Fruit fly (Drosophila melanogaster): ENCODE data around the gene CG13713.

Gene CG13713

DNA sequence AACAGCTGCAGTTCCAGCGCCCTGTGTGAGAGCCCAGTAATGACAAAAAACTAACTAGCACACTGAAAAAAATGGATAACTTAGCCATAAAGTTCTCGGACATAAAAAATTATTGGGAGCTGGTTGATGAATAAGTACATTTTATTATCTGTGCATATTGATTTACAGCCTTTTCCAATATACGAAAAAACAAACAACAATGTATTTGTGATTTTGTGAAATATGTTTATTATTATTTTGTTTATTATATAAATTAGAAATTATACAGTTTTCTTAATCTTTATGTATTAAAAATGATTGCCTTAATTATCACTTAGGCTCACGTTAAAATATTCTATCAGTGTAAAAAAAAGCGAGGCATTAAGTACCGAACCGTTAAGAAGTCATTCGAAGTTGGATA is 5.6 kb upstream of the CG13713 start (continued):
- no peak for TF ChIP-seq tup (GFP tag; optimal IDR thresholded peaks at IDR 0.05)
- TF ChIP-seq CG9797 (GFP tag; optimal IDR thresholded peaks at IDR 0.05) = no peak
- TF ChIP-seq chn (GFP tag; optimal IDR thresholded peaks at IDR 0.05) = no peak
- TF ChIP-seq vvl (GFP tag; IDR thresholded peaks at IDR 0.05) = no peak
- TF ChIP-seq CG12299 (tag; optimal IDR thresholded peaks at IDR 0.05) = no peak
- no peak for TF ChIP-seq HmgD (GFP tag; optimal IDR thresholded peaks at IDR 0.05)
- no peak for TF ChIP-seq ems (GFP tag; optimal IDR thresholded peaks at IDR 0.05)
- TF ChIP-seq Oli (tag; optimal IDR thresholded peaks at IDR 0.05) = peak; percentile 50
- no peak for TF ChIP-seq MTF-1 (GFP tag; optimal IDR thresholded peaks at IDR 0.05; ENCODE audit: borderline replicate concordance)
- TF ChIP-seq zfh1 (GFP tag; IDR thresholded peaks at IDR 0.05) = no peak
- no peak for TF ChIP-seq CG11085 (GFP tag; IDR thresholded peaks at IDR 0.05)
- TF ChIP-seq p53 (GFP tag; optimal IDR thresholded peaks at IDR 0.05) = no peak
- no peak for TF ChIP-seq CG7963 (GFP tag; IDR thresholded peaks at IDR 0.05; ENCODE audit: partially characterized antibody)
- TF ChIP-seq NfI (GFP tag; optimal IDR thresholded peaks at IDR 0.05) = no peak
- peak; percentile 48 for TF ChIP-seq CG10267 (tag; optimal IDR thresholded peaks at IDR 0.05)
- no peak for TF ChIP-seq CG31388 (GFP tag; optimal IDR thresholded peaks at IDR 0.05)
- no peak for TF ChIP-seq inv (GFP tag; IDR thresholded peaks at IDR 0.05; ENCODE audit: partially characterized antibody)
- TF ChIP-seq ase (GFP tag; IDR thresholded peaks at IDR 0.05) = no peak
- peak; percentile 23 for TF ChIP-seq ewg (GFP tag; optimal IDR thresholded peaks at IDR 0.05)
- no peak for TF ChIP-seq peb (GFP tag; IDR thresholded peaks at IDR 0.05)
- no peak for TF ChIP-seq CG13287 (GFP tag; IDR thresholded peaks at IDR 0.05; ENCODE audit: partially characterized antibody)
- no peak for TF ChIP-seq Nf-YA (GFP tag; IDR thresholded peaks at IDR 0.05)
- TF ChIP-seq CG16779 (GFP tag; IDR thresholded peaks at IDR 0.05) = no peak
- no peak for TF ChIP-seq ap (GFP tag; IDR thresholded peaks at IDR 0.05)
- no peak for TF ChIP-seq CG14014 (GFP tag; IDR thresholded peaks at IDR 0.05)
- TF ChIP-seq CG13296 (GFP tag; optimal IDR thresholded peaks at IDR 0.05) = no peak
- TF ChIP-seq CG17802 (tag; optimal IDR thresholded peaks at IDR 0.05) = no peak
- TF ChIP-seq exex (tag; optimal IDR thresholded peaks at IDR 0.05) = no peak
- TF ChIP-seq tap (tag; optimal IDR thresholded peaks at IDR 0.05) = peak; percentile 9
- no peak for TF ChIP-seq tin (GFP tag; optimal IDR thresholded peaks at IDR 0.05)
- TF ChIP-seq gsb (GFP tag; IDR thresholded peaks at IDR 0.05) = no peak
- TF ChIP-seq sima (GFP tag; optimal IDR thresholded peaks at IDR 0.05) = no peak
- no peak for TF ChIP-seq MBD-R2 (GFP tag; IDR thresholded peaks at IDR 0.05)
- no peak for TF ChIP-seq HLH3B (GFP tag; IDR thresholded peaks at IDR 0.05)
- TF ChIP-seq CG11398 (GFP tag; optimal IDR thresholded peaks at IDR 0.05) = no peak
- TF ChIP-seq CG3847 (GFP tag; IDR thresholded peaks at IDR 0.05) = no peak
- TF ChIP-seq prd (optimal IDR thresholded peaks at IDR 0.05) = no peak
- peak; percentile 13; the same call in 1 of the 3 replicates for TF ChIP-seq prd (GFP tag; IDR thresholded peaks at IDR 0.05)
- TF ChIP-seq Dip2 (GFP tag; IDR thresholded peaks at IDR 0.05) = no peak
- no peak for TF ChIP-seq NK7.1 (GFP tag; optimal IDR thresholded peaks at IDR 0.05)
- TF ChIP-seq CG10543 (GFP tag; optimal IDR thresholded peaks at IDR 0.05) = no peak
- no peak for TF ChIP-seq Dek (tag; optimal IDR thresholded peaks at IDR 0.05)
- peak; percentile 70 for TF ChIP-seq CG18262 (tag; optimal IDR thresholded peaks at IDR 0.05)
- no peak for TF ChIP-seq Blimp-1 (GFP tag; optimal IDR thresholded peaks at IDR 0.05)
- TF ChIP-seq Aef1 (GFP tag; IDR thresholded peaks at IDR 0.05) = no peak
- no peak for TF ChIP-seq seq (GFP tag; IDR thresholded peaks at IDR 0.05)
- TF ChIP-seq CG3838 (GFP tag; optimal IDR thresholded peaks at IDR 0.05) = no peak
- no peak for TF ChIP-seq nerfin-2 (GFP tag; IDR thresholded peaks at IDR 0.05; ENCODE audit: partially characterized antibody)
- TF ChIP-seq CG10366 (GFP tag; IDR thresholded peaks at IDR 0.05) = no peak; the same call in 1 of the 2 replicates
- no peak for TF ChIP-seq Usf (GFP tag; optimal IDR thresholded peaks at IDR 0.05)
- no peak for TF ChIP-seq CG14860 (GFP tag; IDR thresholded peaks at IDR 0.05; ENCODE audit: partially characterized antibody)
- no peak for TF ChIP-seq chm (GFP tag; IDR thresholded peaks at IDR 0.05)

All from whole organism, embryonic.